Fruit fly (Drosophila melanogaster) whole organism, wandering third instar larva: ENCODE measurements around the gene poe.

Experiments
- CG32264 ChIP-seq: fragments of 200-800 bp; sonication (Bioruptor generic); optimal IDR thresholded peaks from 2 replicates; lab custom pipeline; 2016; ENCODE audit warnings: missing biosample characterization, missing genetic modification characterization
- CG9705 ChIP-seq: fragments of 200-800 bp; sonication (Bioruptor generic); optimal IDR thresholded peaks from 2 replicates; lab custom pipeline; 2018; ENCODE audit warnings: missing biosample characterization, mild to moderate bottlenecking, missing genetic modification characterization
- CrebA ChIP-seq: fragments of 200-800 bp; sonication (Bioruptor generic); optimal IDR thresholded peaks from 2 replicates; lab custom pipeline; 2016; ENCODE audit warnings: missing biosample characterization, mild to moderate bottlenecking, missing genetic modification characterization, borderline replicate concordance
- Dif ChIP-seq: fragments of 200-275, 200-300 bp; sonication (Bioruptor generic); optimal IDR thresholded peaks from 2 replicates; lab custom pipeline; 2018; ENCODE audit warnings: missing biosample characterization, missing genetic modification characterization; ENCODE audit not compliant: partially characterized antibody
- HLH106 ChIP-seq: fragments of 200-800 bp; optimal IDR thresholded peaks from 3 replicates; lab custom pipeline; 2019; ENCODE audit warnings: missing biosample characterization, mild to moderate bottlenecking, missing genetic modification characterization, moderate library complexity
- Hnf4 ChIP-seq: fragments of 200-800 bp; sonication (Bioruptor generic); optimal IDR thresholded peaks from 2 replicates; lab custom pipeline; 2016; ENCODE audit warnings: missing biosample characterization, mild to moderate bottlenecking, missing genetic modification characterization
- Hr83 ChIP-seq: fragments of 200-300 bp; sonication (Bioruptor generic); optimal IDR thresholded peaks from 2 replicates; lab custom pipeline; 2016; ENCODE audit warnings: missing biosample characterization, mild to moderate bottlenecking, missing genetic modification characterization, moderate library complexity; ENCODE audit not compliant: poor library complexity, severe bottlenecking
- Jra ChIP-seq: sonication (Bioruptor generic); optimal IDR thresholded peaks from 2 replicates; lab custom pipeline; 2016; ENCODE audit warnings: missing biosample characterization, missing genetic modification characterization
- Mio ChIP-seq: sonication (Bioruptor generic); optimal IDR thresholded peaks from 2 replicates; lab custom pipeline; 2016; ENCODE audit warnings: missing biosample characterization, missing genetic modification characterization
- Myc ChIP-seq: fragments of >200 bp; optimal IDR thresholded peaks from 2 replicates; lab custom pipeline; 2017
- N ChIP-seq: fragments of >200 bp; optimal IDR thresholded peaks from 2 replicates; lab custom pipeline; 2018; ENCODE audit warnings: missing biosample characterization, missing external identifiers, missing genetic modification characterization
- OdsH ChIP-seq: fragments of 200-800 bp; sonication (Bioruptor generic); optimal IDR thresholded peaks from 2 replicates; lab custom pipeline; 2016; ENCODE audit warnings: missing biosample characterization, mild to moderate bottlenecking, missing genetic modification characterization
- Rel ChIP-seq, 2 experiments: fragments of 200-800 bp; sonication (Bioruptor generic) in 1 of 2; optimal IDR thresholded peaks; 2 replicates in 1 of 2; 3 replicates in 1 of 2; lab custom pipeline; 2016 to 2019; ENCODE audit warnings: mild to moderate bottlenecking in 2 of 2, missing biosample characterization in 2 of 2, missing genetic modification characterization in 2 of 2, moderate library complexity in 1 of 2
- Sp1 ChIP-seq: fragments of 200-800 bp; sonication (Bioruptor generic); optimal IDR thresholded peaks from 3 replicates; lab custom pipeline; 2019; ENCODE audit warnings: missing biosample characterization, mild to moderate bottlenecking, missing genetic modification characterization, moderate library complexity
- Vsx2 ChIP-seq: fragments of 200-300, 225-300 bp; sonication (Bioruptor generic); optimal IDR thresholded peaks from 2 replicates; lab custom pipeline; 2018; ENCODE audit warnings: missing biosample characterization, missing genetic modification characterization; ENCODE audit not compliant: partially characterized antibody
- br ChIP-seq: fragments of 200-800 bp; sonication (Bioruptor generic); optimal IDR thresholded peaks from 2 replicates; lab custom pipeline; 2016; ENCODE audit warnings: missing biosample characterization, missing genetic modification characterization
- brk ChIP-seq: fragments of 200-800 bp; sonication (Bioruptor generic); optimal IDR thresholded peaks from 2 replicates; lab custom pipeline; 2016; ENCODE audit warnings: missing biosample characterization, mild to moderate bottlenecking, missing genetic modification characterization
- dl ChIP-seq, 2 experiments: fragments of 175-275, 200-275 bp in 1 of 2; fragments of 200-275 bp in 1 of 2; sonication (Bioruptor generic); optimal IDR thresholded peaks; lab custom pipeline; 2018; ENCODE audit warnings: mild to moderate bottlenecking in 2 of 2, missing biosample characterization in 2 of 2, missing genetic modification characterization in 2 of 2, moderate library complexity in 2 of 2; ENCODE audit not compliant: partially characterized antibody in 2 of 2, insufficient read depth in 1 of 2
- dmrt93B ChIP-seq: fragments of 200-800 bp; sonication (Bioruptor generic); optimal IDR thresholded peaks from 2 replicates; lab custom pipeline; 2018; ENCODE audit warnings: missing biosample characterization, mild to moderate bottlenecking, missing genetic modification characterization
- dsf ChIP-seq: sonication (Bioruptor generic); optimal IDR thresholded peaks from 2 replicates; lab custom pipeline; 2016; ENCODE audit warnings: missing biosample characterization, missing genetic modification characterization, borderline replicate concordance
- ey ChIP-seq: fragments of 200-800 bp; sonication (Bioruptor generic); optimal IDR thresholded peaks from 2 replicates; lab custom pipeline; 2016; ENCODE audit warnings: missing biosample characterization, missing genetic modification characterization
- foxo ChIP-seq, 2 experiments: fragments of 200-800 bp; sonication (Bioruptor generic); optimal IDR thresholded peaks; 2 replicates in 1 of 2; 3 replicates in 1 of 2; lab custom pipeline; 2016 to 2017; ENCODE audit warnings: missing biosample characterization in 2 of 2, missing genetic modification characterization in 2 of 2
- fru ChIP-seq: fragments of 200-800 bp; sonication (Bioruptor generic); optimal IDR thresholded peaks from 3 replicates; lab custom pipeline; 2016; ENCODE audit warnings: missing biosample characterization, mild to moderate bottlenecking, missing genetic modification characterization
- h ChIP-seq: fragments of 200-800 bp; sonication (Bioruptor generic); optimal IDR thresholded peaks from 3 replicates; lab custom pipeline; 2016; ENCODE audit warnings: missing biosample characterization, mild to moderate bottlenecking, missing genetic modification characterization
- jim ChIP-seq: fragments of 175-275, 200-325 bp; sonication (Bioruptor generic); optimal IDR thresholded peaks from 2 replicates; lab custom pipeline; 2016; ENCODE audit warnings: missing biosample characterization, mild to moderate bottlenecking, missing genetic modification characterization
- lola ChIP-seq: fragments of >200 bp; optimal IDR thresholded peaks from 2 replicates; lab custom pipeline; 2017; ENCODE audit warnings: missing biosample characterization, missing genetic modification characterization
- psq ChIP-seq: fragments of 200-800 bp; sonication (Bioruptor generic); optimal IDR thresholded peaks from 3 replicates; lab custom pipeline; 2017; ENCODE audit warnings: missing biosample characterization, mild to moderate bottlenecking, missing genetic modification characterization, moderate library complexity
- rgr ChIP-seq: fragments of 200-800 bp; sonication (Bioruptor generic); optimal IDR thresholded peaks from 3 replicates; lab custom pipeline; 2016; ENCODE audit warnings: missing biosample characterization, mild to moderate bottlenecking, missing genetic modification characterization
- sage ChIP-seq: fragments of 200-800 bp; sonication (Bioruptor generic); optimal IDR thresholded peaks from 2 replicates; lab custom pipeline; 2016; ENCODE audit warnings: missing biosample characterization, mild to moderate bottlenecking, missing genetic modification characterization
- tai ChIP-seq: sonication (Bioruptor generic); optimal IDR thresholded peaks from 2 replicates; lab custom pipeline; 2016; ENCODE audit warnings: missing biosample characterization, missing genetic modification characterization
- woc ChIP-seq: sonication (Bioruptor generic); optimal IDR thresholded peaks from 2 replicates; lab custom pipeline; 2016; ENCODE audit warnings: missing biosample characterization, mild to moderate bottlenecking, missing genetic modification characterization

Gene poe

dm6 chr2L:8009283-8010211, 61.9 kb downstream of the poe start, which contains the start of gene CG12560:
TSS of gene CG12560 (minus strand) at chr2L:8009477.
- peak; percentile 11 for TF ChIP-seq OdsH
- TF ChIP-seq foxo (GFP tag; optimal IDR thresholded peaks at IDR 0.05; lab: Kevin White, UChicago) = peak in 1 of 2 experiments; percentile 0
- peak; percentile 36 for TF ChIP-seq jim (GFP tag; lab: Kevin White, UChicago)
- peak; percentile 2 for TF ChIP-seq Jra (GFP tag; lab: Kevin White, UChicago)
- no peak for TF ChIP-seq h (GFP tag; lab: Kevin White, UChicago)
- peak; percentile 41 for TF ChIP-seq fru (GFP tag; lab: Kevin White, UChicago)
- TF ChIP-seq Dif (GFP tag; lab: Kevin White, UChicago) = peak; percentile 22
- TF ChIP-seq CrebA = peak; percentile 64
- no peak for TF ChIP-seq sage
- TF ChIP-seq brk (GFP tag; lab: Kevin White, UChicago) = no peak
- peak; percentile 61 for TF ChIP-seq Hnf4 (GFP tag; lab: Kevin White, UChicago)
- TF ChIP-seq, all 38 proteins: peak for 8

dm6 chr2L:8007160-8007876, 64.1 kb downstream of the poe start, which contains the start of gene Spn28Dc:
TSS of gene Spn28Dc (minus strand) at chr2L:8007210.
- TF ChIP-seq lola (GFP tag; lab: Kevin White, UChicago) (no peak), Myc (no peak), dl (GFP tag; optimal IDR thresholded peaks at IDR 0.05; lab: Kevin White, UChicago; ENCODE audit: insufficient read depth in 1 of 2, partially characterized antibody in 2 of 2) (peak; percentile 15 to 61), N (no peak), jim (GFP tag; lab: Kevin White, UChicago) (no peak), Vsx2 (no peak), br (GFP tag; lab: Kevin White, UChicago) (peak; percentile 8), h (GFP tag; lab: Kevin White, UChicago) (peak; percentile 7), Hnf4 (GFP tag; lab: Kevin White, UChicago) (no peak), Dif (GFP tag; lab: Kevin White, UChicago) (peak; percentile 39), Hr83 (GFP tag; lab: Kevin White, UChicago) (no peak), Rel (GFP tag; optimal IDR thresholded peaks at IDR 0.05; lab: Kevin White, UChicago) (no peak), Rel (tag; optimal IDR thresholded peaks at IDR 0.05; lab: Kevin White, UChicago) (peak; percentile 75)

dm6 chr2L:8006038-8006437, 65.4 kb downstream of the poe start:
- TF ChIP-seq h (GFP tag; lab: Kevin White, UChicago) (peak; percentile 74), dsf (GFP tag; lab: Kevin White, UChicago) (no peak), rgr (GFP tag; lab: Kevin White, UChicago) (peak; percentile 52), tai (GFP tag; lab: Kevin White, UChicago) (no peak), brk (GFP tag; lab: Kevin White, UChicago) (no peak), sage (no peak), OdsH (peak; percentile 50), Jra (GFP tag; lab: Kevin White, UChicago) (peak; percentile 2), dmrt93B (peak; percentile 27), Vsx2 (no peak), dl (GFP tag; optimal IDR thresholded peaks at IDR 0.05; lab: Kevin White, UChicago; ENCODE audit: insufficient read depth in 1 of 2, partially characterized antibody in 2 of 2) (no peak), ey (GFP tag; lab: Kevin White, UChicago) (peak; percentile 55), Mio (GFP tag; lab: Kevin White, UChicago) (no peak), br (GFP tag; lab: Kevin White, UChicago) (peak; percentile 51), Sp1 (peak; percentile 34), psq (peak; percentile 32), CG9705 (GFP tag; lab: Kevin White, UChicago) (peak; percentile 42), HLH106 (tag; lab: Kevin White, UChicago) (peak; percentile 65), woc (peak; percentile 49), CG32264 (GFP tag; lab: Kevin White, UChicago) (peak; percentile 31), Hnf4 (GFP tag; lab: Kevin White, UChicago) (no peak), foxo (GFP tag; optimal IDR thresholded peaks at IDR 0.05; lab: Kevin White, UChicago) (peak in 1 of 2 experiments; percentile 54), N (no peak), fru (GFP tag; lab: Kevin White, UChicago) (peak; percentile 33)
